Worm (Caenorhabditis elegans) whole organism, L1 larva: ENCODE measurements around the gene F58E6.6.

Source experiments
- F16B12.6 ChIP-seq: fragments of 150-350 bp; optimal IDR thresholded peaks from 2 replicates; lab custom pipeline; 2014; ENCODE audit warnings: missing biosample characterization, missing genetic modification characterization
- Y116A8C.19 ChIP-seq: sonication (generic microtip); optimal IDR thresholded peaks from 2 replicates; lab custom pipeline; 2016; ENCODE audit warnings: missing compliant biosample characterization, missing genetic modification characterization, borderline replicate concordance
- aly-2 ChIP-seq: fragments of 150-350 bp; optimal IDR thresholded peaks from 2 replicates; lab custom pipeline; 2014; ENCODE audit warnings: missing biosample characterization, missing genetic modification characterization
- ceh-88 ChIP-seq: fragments of 200-800 bp; sonication (Bioruptor generic); IDR thresholded peaks from 2 replicates; pipeline ENCODE4 v1.3.6; 2022; ENCODE audit warnings: missing genetic modification characterization, missing compliant biosample characterization
- ces-1 ChIP-seq: fragments of 150-350 bp; optimal IDR thresholded peaks from 2 replicates; lab custom pipeline; 2014; ENCODE audit warnings: missing biosample characterization, missing genetic modification reagents, missing genetic modification characterization
- dpl-1 ChIP-seq, 3 experiments: fragments of 150-350 bp in 2 of 3; sonication (generic microtip) in 1 of 3; optimal IDR thresholded peaks; 2 replicates each; lab custom pipeline; 2014 to 2017; ENCODE audit warnings: missing biosample characterization in 3 of 3, missing genetic modification characterization in 3 of 3, missing genetic modification reagents in 3 of 3
- dsc-1 ChIP-seq: sonication (generic microtip); optimal IDR thresholded peaks from 2 replicates; lab custom pipeline; 2016; ENCODE audit warnings: mild to moderate bottlenecking, missing genetic modification characterization, missing compliant biosample characterization
- efl-1 ChIP-seq, 4 experiments: fragments of 150-350 bp; optimal IDR thresholded peaks in 3 of 4; peaks in 1 of 4; 1 replicate in 1 of 4; 2 replicates in 3 of 4; lab custom pipeline; 2014; ENCODE audit warnings: missing biosample characterization in 2 of 4, missing genetic modification characterization in 2 of 4, missing genetic modification reagents in 2 of 4
- egl-13 ChIP-seq: sonication (generic microtip); optimal IDR thresholded peaks from 2 replicates; lab custom pipeline; 2016; ENCODE audit warnings: missing genotype, missing genetic modification reagents, missing genetic modification characterization, missing compliant biosample characterization
- egl-27 ChIP-seq, 2 experiments: fragments of 150-350 bp in 1 of 2; sonication (generic microtip); optimal IDR thresholded peaks; 3 replicates each; lab custom pipeline; 2017 to 2018; ENCODE audit warnings: missing biosample characterization in 2 of 2, missing genetic modification characterization in 2 of 2, missing genetic modification reagents in 2 of 2
- elt-2 ChIP-seq: sonication (generic microtip); optimal IDR thresholded peaks from 2 replicates; lab custom pipeline; 2016; ENCODE audit warnings: missing genetic modification characterization, mild to moderate bottlenecking, inconsistent platforms, missing compliant biosample characterization, missing genetic modification reagents
- elt-3 ChIP-seq, 6 experiments: fragments of 150-350 bp in 1 of 6; sonication (generic microtip); optimal IDR thresholded peaks; 2 replicates each; lab custom pipeline; 2017 to 2018; ENCODE audit warnings: missing biosample characterization in 6 of 6, missing genetic modification characterization in 6 of 6, inconsistent platforms in 1 of 6
- fkh-4 ChIP-seq: sonication (generic microtip); optimal IDR thresholded peaks from 2 replicates; lab custom pipeline; 2016; ENCODE audit warnings: missing compliant biosample characterization, missing genetic modification characterization, borderline replicate concordance
- grh-1 ChIP-seq: fragments of 200-800 bp; sonication (Bioruptor generic); IDR thresholded peaks from 2 replicates; pipeline ENCODE4 v1.3.6; 2022; ENCODE audit warnings: missing genetic modification reagents, missing genetic modification characterization, missing compliant biosample characterization
- hlh-17 ChIP-seq: fragments of 200-800 bp; sonication (Bioruptor generic); optimal IDR thresholded peaks from 2 replicates; lab custom pipeline; 2018; ENCODE audit warnings: missing genetic modification characterization, mild to moderate bottlenecking, missing compliant biosample characterization, moderate library complexity, borderline replicate concordance
- hlh-4 ChIP-seq: sonication (generic microtip); optimal IDR thresholded peaks from 2 replicates; lab custom pipeline; 2016; ENCODE audit warnings: mild to moderate bottlenecking, missing genetic modification characterization, missing compliant biosample characterization
- lin-13 ChIP-seq: fragments of 150-350 bp; optimal IDR thresholded peaks from 2 replicates; lab custom pipeline; 2014; ENCODE audit warnings: missing biosample characterization, missing genetic modification reagents, missing genetic modification characterization
- mab-9 ChIP-seq: fragments of 200-800 bp; sonication (Bioruptor generic); IDR thresholded peaks from 2 replicates; pipeline ENCODE4 v1.3.6; 2022; ENCODE audit warnings: missing genetic modification reagents, missing genetic modification characterization, missing compliant biosample characterization
- mdl-1 ChIP-seq, 2 experiments: fragments of 150-350 bp; optimal IDR thresholded peaks; 2 replicates each; lab custom pipeline; 2014 to 2017; ENCODE audit warnings: missing biosample characterization in 2 of 2, missing genetic modification characterization in 2 of 2, inconsistent platforms in 1 of 2
- mef-2 ChIP-seq: fragments of 150-350 bp; optimal IDR thresholded peaks from 2 replicates; lab custom pipeline; 2014; ENCODE audit warnings: missing biosample characterization, missing genetic modification characterization
- mep-1 ChIP-seq: fragments of 150-350 bp; optimal IDR thresholded peaks from 2 replicates; lab custom pipeline; 2014; ENCODE audit warnings: missing biosample characterization, missing genetic modification characterization
- nhr-12 ChIP-seq: sonication (generic microtip); optimal IDR thresholded peaks from 2 replicates; lab custom pipeline; 2017; ENCODE audit warnings: missing biosample characterization, missing genetic modification characterization
- nhr-19 ChIP-seq: fragments of 200-800 bp; sonication (Bioruptor generic); conservative IDR thresholded peaks from 2 replicates; pipeline ENCODE4 v1.3.6; 2022; ENCODE audit warnings: missing genetic modification characterization, missing compliant biosample characterization
- nhr-20 ChIP-seq: sonication (generic microtip); optimal IDR thresholded peaks from 2 replicates; lab custom pipeline; 2016; ENCODE audit warnings: mild to moderate bottlenecking, missing genetic modification characterization, missing compliant biosample characterization
- nhr-237 ChIP-seq: fragments of 150-350 bp; optimal IDR thresholded peaks from 2 replicates; lab custom pipeline; 2014; ENCODE audit warnings: missing biosample characterization, missing genetic modification characterization
- nhr-28 ChIP-seq: fragments of 150-350 bp; optimal IDR thresholded peaks from 2 replicates; lab custom pipeline; 2014; ENCODE audit warnings: missing biosample characterization, missing genetic modification characterization
- nhr-71 ChIP-seq: sonication (generic microtip); optimal IDR thresholded peaks from 2 replicates; lab custom pipeline; 2016; ENCODE audit warnings: mild to moderate bottlenecking, missing genetic modification characterization, moderate library complexity, missing compliant biosample characterization
- nhr-76 ChIP-seq: sonication (generic microtip); optimal IDR thresholded peaks from 2 replicates; lab custom pipeline; 2017; ENCODE audit warnings: missing biosample characterization, missing genetic modification characterization
- nhr-84 ChIP-seq: sonication (generic microtip); optimal IDR thresholded peaks from 2 replicates; lab custom pipeline; 2017; ENCODE audit warnings: missing biosample characterization, missing genetic modification characterization
- nhr-85 ChIP-seq: sonication (generic microtip); peaks from one replicate; lab custom pipeline; 2016; ENCODE audit warnings: missing genetic modification characterization, inconsistent platforms, missing compliant biosample characterization
- snpc-4 ChIP-seq: fragments of 150-350 bp; optimal IDR thresholded peaks from 2 replicates; lab custom pipeline; 2014; ENCODE audit warnings: missing biosample characterization, missing genetic modification characterization
- sptf-1 ChIP-seq: fragments of 150-350 bp; optimal IDR thresholded peaks from 2 replicates; lab custom pipeline; 2014; ENCODE audit warnings: missing biosample characterization, missing genetic modification characterization
- sup-37 ChIP-seq: fragments of 200-800 bp; sonication (Bioruptor generic); optimal IDR thresholded peaks from 2 replicates; lab custom pipeline; 2018; ENCODE audit warnings: mild to moderate bottlenecking, missing genetic modification characterization, missing compliant biosample characterization
- unc-30 ChIP-seq: sonication (generic microtip); optimal IDR thresholded peaks from 2 replicates; lab custom pipeline; 2017; ENCODE audit warnings: missing biosample characterization, missing genetic modification characterization
- vab-15 ChIP-seq: sonication (generic microtip); optimal IDR thresholded peaks from 2 replicates; lab custom pipeline; 2017; ENCODE audit warnings: missing genotype, mild to moderate bottlenecking, missing genetic modification characterization, missing compliant biosample characterization
- ztf-4 ChIP-seq: fragments of 150-350 bp; optimal IDR thresholded peaks from 2 replicates; lab custom pipeline; 2014; ENCODE audit warnings: missing biosample characterization, missing genetic modification characterization

The F58E6.6 gene

ce11 chrV:9752918-9753317, at the start of gene F58E6.6:
TSS of gene F58E6.6 (minus strand) at chrV:9753018.
- TF ChIP-seq nhr-20 (no peak), hlh-4 (tag; lab: Kevin White, UChicago) (no peak), nhr-28 (tag; lab: Kevin White, UChicago) (no peak), dpl-1 (GFP tag; optimal IDR thresholded peaks at IDR 0.05; lab: Kevin White, UChicago) (no peak), unc-30 (no peak), nhr-76 (no peak), snpc-4 (no peak), egl-13 (no peak), hlh-17 (GFP tag; lab: Kevin White, UChicago) (no peak), dsc-1 (tag; lab: Kevin White, UChicago) (no peak), mab-9 (GFP tag; lab: Robert Waterston, UW) (no peak), ces-1 (GFP tag; lab: Kevin White, UChicago) (no peak), lin-13 (GFP tag; lab: Kevin White, UChicago) (no peak), ztf-4 (no peak), nhr-19 (GFP tag; lab: Robert Waterston, UW) (no peak), sup-37 (GFP tag; lab: Kevin White, UChicago) (no peak), mef-2 (no peak), sptf-1 (tag; lab: Kevin White, UChicago) (no peak)

- TF ChIP-seq nhr-12 (tag; lab: Kevin White, UChicago) (no peak), F16B12.6 (tag; lab: Kevin White, UChicago) (no peak), snpc-4 (no peak), egl-27 (tag; optimal IDR thresholded peaks at IDR 0.05; lab: Kevin White, UChicago) (no peak), vab-15 (tag; lab: Kevin White, UChicago) (no peak), dsc-1 (tag; lab: Kevin White, UChicago) (no peak), fkh-4 (tag; lab: Kevin White, UChicago) (no peak), nhr-85 (no peak), elt-3 (tag; optimal IDR thresholded peaks at IDR 0.05; lab: Kevin White, UChicago) (no peak), ceh-88 (no peak)
Measured at ce11 chrV:9801965-9802364, 49.1 kb upstream of the F58E6.6 start, which contains the start of gene F46B6.10. TSS of gene F46B6.10 (minus strand) at chrV:9802065.

ce11 chrV:9799076-9799475, 46.3 kb upstream of the F58E6.6 start, which contains the start of gene F46B6.13:
TSS of gene F46B6.13 (minus strand) at chrV:9799176.
- TF ChIP-seq mdl-1 (tag; optimal IDR thresholded peaks at IDR 0.05; lab: Kevin White, UChicago) (no peak), aly-2 (no peak), nhr-84 (tag; lab: Kevin White, UChicago) (no peak), elt-2 (tag; lab: Kevin White, UChicago) (no peak), grh-1 (GFP tag; lab: Robert Waterston, UW) (no peak), vab-15 (tag; lab: Kevin White, UChicago) (no peak)

- TF ChIP-seq fkh-4 (tag; lab: Kevin White, UChicago): peak; percentile 34
- TF ChIP-seq efl-1 (optimal IDR thresholded peaks at IDR 0.05; lab: Kevin White, UChicago): no peak
- peak in 1 of 2 experiments; percentile 51 for TF ChIP-seq efl-1 (GFP tag; optimal IDR thresholded peaks at IDR 0.05 in 1 of 2; lab: Kevin White, UChicago)
- TF ChIP-seq nhr-71 (tag; lab: Kevin White, UChicago): no peak
- no peak for TF ChIP-seq dpl-1 (GFP tag; optimal IDR thresholded peaks at IDR 0.05; lab: Kevin White, UChicago)
- TF ChIP-seq F16B12.6 (tag; lab: Kevin White, UChicago): no peak
- TF ChIP-seq dsc-1 (tag; lab: Kevin White, UChicago): peak; percentile 87
- TF ChIP-seq sup-37 (GFP tag; lab: Kevin White, UChicago): no peak
- no peak for TF ChIP-seq mep-1 (tag; lab: Kevin White, UChicago)
- no peak for TF ChIP-seq nhr-237 (tag; lab: Kevin White, UChicago)
- no peak for TF ChIP-seq Y116A8C.19 (tag; lab: Kevin White, UChicago)
Measured at ce11 chrV:9798212-9798611, 45.4 kb upstream of the F58E6.6 start.
